Worm (Caenorhabditis elegans): ENCODE data around the gene dnj-8.
"Not testable (repeated sequence)": the region's sequence is repeated elsewhere in the genome, so short reads cannot be mapped to it uniquely, and the experiment has no call there.

The dnj-8 gene

ce11 chrII:6627182-6627581 lies 29.3 kb upstream of the dnj-8 start, which contains the start of the genes F54H5.5 and F54H5.2:
F54H5.5 (minus strand) TSS chrII:6627282.
F54H5.2 (plus strand) TSS chrII:6627484.
- not testable (repeated sequence) for TF ChIP-seq elt-3 (tag; optimal IDR thresholded peaks at IDR 0.05); xbp-1 (tag; optimal IDR thresholded peaks at IDR 0.05); lin-35 (GFP tag; optimal IDR thresholded peaks at IDR 0.05)

ce11 chrII:6625302-6625701 lies 27.4 kb upstream of the dnj-8 start, which contains the start of gene F54H5.14:
F54H5.14 (minus strand) TSS chrII:6625402.
- TF ChIP-seq isw-1 (GFP tag; IDR thresholded peaks at IDR 0.05) = no peak
- no peak for TF ChIP-seq hpl-2 (GFP tag; optimal IDR thresholded peaks at IDR 0.05)
- TF ChIP-seq mef-2 (tag; optimal IDR thresholded peaks at IDR 0.05) = no peak

ce11 chrII:6621886-6622285 lies 24.0 kb upstream of the dnj-8 start, which contains the start of gene F54H5.3:
F54H5.3 (plus strand) TSS chrII:6622186.
- TF ChIP-seq nhr-11 (tag; optimal IDR thresholded peaks at IDR 0.05) (no peak), nhr-28 (tag; optimal IDR thresholded peaks at IDR 0.05) (no peak), pqm-1 (tag; optimal IDR thresholded peaks at IDR 0.05) (no peak), lin-14 (GFP tag; optimal IDR thresholded peaks at IDR 0.05) (no peak), rnt-1 (tag; optimal IDR thresholded peaks at IDR 0.05) (no peak), aly-2 (tag; optimal IDR thresholded peaks at IDR 0.05) (no peak), ets-5 (GFP tag; IDR thresholded peaks at IDR 0.05) (no peak), ces-1 (GFP tag; optimal IDR thresholded peaks at IDR 0.05) (no peak), zag-1 (tag; optimal IDR thresholded peaks at IDR 0.05) (no peak), Y116A8C.19 (tag; optimal IDR thresholded peaks at IDR 0.05; ENCODE audit: borderline replicate concordance) (no peak), lin-35 (GFP tag; optimal IDR thresholded peaks at IDR 0.05) (no peak), isw-1 (GFP tag; IDR thresholded peaks at IDR 0.05) (no peak), sox-4 (tag; optimal IDR thresholded peaks at IDR 0.05) (no peak), fkh-4 (tag; optimal IDR thresholded peaks at IDR 0.05; ENCODE audit: borderline replicate concordance) (no peak), nhr-77 (tag; optimal IDR thresholded peaks at IDR 0.05) (no peak), zip-4 (GFP tag; optimal IDR thresholded peaks at IDR 0.05) (no peak)

ce11 chrII:6619007-6619406 lies 21.1 kb upstream of the dnj-8 start:
- TF ChIP-seq lsy-2 (tag; optimal IDR thresholded peaks at IDR 0.05) (peak in 1 of 2 experiments; percentile 32), nhr-71 (tag; optimal IDR thresholded peaks at IDR 0.05) (peak; percentile 12), nhr-85 (tag) (peak; percentile 86), unc-86 (tag; optimal IDR thresholded peaks at IDR 0.05) (no peak), ceh-82 (tag; optimal IDR thresholded peaks at IDR 0.05) (no peak), vab-15 (tag; optimal IDR thresholded peaks at IDR 0.05) (peak; percentile 27), nhr-20 (tag; optimal IDR thresholded peaks at IDR 0.05) (peak; percentile 5), blmp-1 (tag; optimal IDR thresholded peaks at IDR 0.05) (peak; percentile 73), nhr-11 (tag; optimal IDR thresholded peaks at IDR 0.05) (no peak), elt-3 (tag; optimal IDR thresholded peaks at IDR 0.05) (peak in 3 of 6 experiments; percentile 21 to 79 (median 24)), snu-23 (GFP tag; optimal IDR thresholded peaks at IDR 0.05) (peak; percentile 21), ztf-4 (tag; optimal IDR thresholded peaks at IDR 0.05) (no peak), lin-14 (GFP tag; optimal IDR thresholded peaks at IDR 0.05) (peak; percentile 30), lin-35 (GFP tag; optimal IDR thresholded peaks at IDR 0.05) (peak in 1 of 2 experiments; percentile 13), mdl-1 (tag; optimal IDR thresholded peaks at IDR 0.05) (no peak)

ce11 chrII:6616770-6617169 lies 18.9 kb upstream of the dnj-8 start, which contains the start of gene klf-3:
klf-3 (plus strand) TSS chrII:6616878.
- TF ChIP-seq pag-3 (tag; optimal IDR thresholded peaks at IDR 0.05; ENCODE audit: borderline replicate concordance, insufficient read depth) (peak; percentile 53), blmp-1 (tag; optimal IDR thresholded peaks at IDR 0.05) (peak; percentile 59), elt-3 (tag; optimal IDR thresholded peaks at IDR 0.05) (peak in 1 of 6 experiments; percentile 17), efl-1 (optimal IDR thresholded peaks at IDR 0.05) (no peak), efl-1 (GFP tag; optimal IDR thresholded peaks at IDR 0.05 in 1 of 2) (no peak)
